Worm (Caenorhabditis elegans) whole organism, L4/young adult: ENCODE results near the gene srsx-15.

Experiments
- dao-5 ChIP-seq: sonication (generic microtip); optimal IDR thresholded peaks from 2 replicates; lab custom pipeline; 2016; ENCODE audit warnings: missing genotype, missing genetic modification characterization, moderate library complexity, missing compliant biosample characterization
- him-1 ChIP-seq: sonication (generic microtip); optimal IDR thresholded peaks from 2 replicates; lab custom pipeline; 2016; ENCODE audit warnings: missing genotype, missing genetic modification reagents, missing genetic modification characterization, missing compliant biosample characterization

- TF ChIP-seq dao-5 (no peak), him-1 (tag; lab: Kevin White, UChicago) (no peak)
These were observed 35.3 kb upstream of the srsx-15 start for ce11 chrIV:5658897-5659296.
